Worm (Caenorhabditis elegans) whole organism, L3 larva: ENCODE measurements around the gene spp-11.

Source experiments
- ama-1 ChIP-seq: fragments of 150-350 bp; optimal IDR thresholded peaks from 2 replicates; lab custom pipeline; 2018
- ceh-9 ChIP-seq: sonication (generic microtip); optimal IDR thresholded peaks from 2 replicates; lab custom pipeline; 2018; ENCODE audit warnings: missing biosample characterization, missing genetic modification characterization
- fos-1 ChIP-seq: fragments of 150-350 bp; optimal IDR thresholded peaks from 2 replicates; lab custom pipeline; 2014; ENCODE audit warnings: missing biosample characterization, missing genetic modification characterization
- jun-1 ChIP-seq: fragments of 150-350 bp; optimal IDR thresholded peaks from 2 replicates; lab custom pipeline; 2014; ENCODE audit warnings: missing biosample characterization, missing genetic modification reagents, missing genetic modification characterization
- lin-39 ChIP-seq: fragments of 150-350 bp; optimal IDR thresholded peaks from 2 replicates; lab custom pipeline; 2018; ENCODE audit warnings: missing biosample characterization, missing genetic modification reagents, missing genetic modification characterization
- mdl-1 ChIP-seq: fragments of 150-350 bp; optimal IDR thresholded peaks from 2 replicates; lab custom pipeline; 2014; ENCODE audit warnings: missing biosample characterization, missing genetic modification characterization
- nhr-77 ChIP-seq: fragments of 150-350 bp; optimal IDR thresholded peaks from 2 replicates; lab custom pipeline; 2014; ENCODE audit warnings: missing biosample characterization, missing genetic modification characterization
- pqm-1 ChIP-seq: fragments of 150-350 bp; optimal IDR thresholded peaks from 2 replicates; lab custom pipeline; 2017; ENCODE audit warnings: missing biosample characterization, missing genetic modification characterization, inconsistent platforms
- unc-62 ChIP-seq: fragments of 150-350 bp; sonication (generic microtip); optimal IDR thresholded peaks from 4 replicates; lab custom pipeline; 2014; ENCODE audit warnings: missing biosample characterization, missing genetic modification reagents, missing genetic modification characterization
- zag-1 ChIP-seq: fragments of 150-350 bp; optimal IDR thresholded peaks from 2 replicates; lab custom pipeline; 2014; ENCODE audit warnings: missing biosample characterization, missing genetic modification characterization
- ztf-11 ChIP-seq: fragments of 150-350 bp; optimal IDR thresholded peaks from 2 replicates; lab custom pipeline; 2014; ENCODE audit warnings: missing biosample characterization, missing genetic modification characterization
- ztf-4 ChIP-seq: fragments of 150-350 bp; optimal IDR thresholded peaks from 2 replicates; lab custom pipeline; 2014; ENCODE audit warnings: missing biosample characterization, missing genetic modification characterization

DNA sequence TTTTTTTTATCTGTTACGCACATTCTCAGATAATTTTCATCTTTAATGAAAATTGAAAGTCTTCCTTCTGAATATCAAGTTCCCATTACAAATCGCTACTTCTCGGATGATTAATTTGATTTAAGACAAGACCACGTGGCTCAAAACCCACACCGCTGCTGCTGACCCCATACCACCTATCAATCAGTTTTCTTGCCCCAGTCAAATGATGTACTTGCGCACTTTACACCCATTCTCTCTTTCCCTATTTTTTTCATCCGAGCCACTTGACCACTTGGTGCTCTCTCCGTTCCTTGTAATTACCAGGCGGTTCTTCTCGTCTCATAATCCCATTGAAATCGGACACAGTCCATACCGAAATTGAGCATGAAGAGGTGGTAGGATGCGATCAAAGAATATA, 13.1 kb downstream of the spp-11 start:
- TF ChIP-seq ama-1 (lab: Kevin White, UChicago): no peak
- no peak for TF ChIP-seq pqm-1 (tag; lab: Kevin White, UChicago)
- TF ChIP-seq fos-1 (tag; lab: Kevin White, UChicago): no peak
- TF ChIP-seq zag-1 (tag; lab: Kevin White, UChicago): no peak
- no peak for TF ChIP-seq ceh-9
- TF ChIP-seq unc-62 (GFP tag; lab: Kevin White, UChicago): no peak
- no peak for TF ChIP-seq nhr-77 (tag; lab: Kevin White, UChicago)
- TF ChIP-seq ztf-11: no peak
- TF ChIP-seq mdl-1: no peak
- TF ChIP-seq jun-1 (tag; lab: Kevin White, UChicago): no peak
- no peak for TF ChIP-seq ztf-4 (tag; lab: Kevin White, UChicago)
- TF ChIP-seq lin-39 (tag; lab: Kevin White, UChicago): peak; percentile 50
